Fruit fly (Drosophila melanogaster): ENCODE measurements around the gene Der-1.

Der-1 gene

dm6 chr2L:1970312-1970929 is 3.3 kb upstream of the Der-1 start, which contains the start of gene erm (continued):
- TF ChIP-seq CrebB (tag; optimal IDR thresholded peaks at IDR 0.05) (no peak), Xbp1 (GFP tag; optimal IDR thresholded peaks at IDR 0.05) (no peak), CG14667 (GFP tag; IDR thresholded peaks at IDR 0.05) (no peak), croc (GFP tag; conservative IDR thresholded peaks at IDR 0.05) (no peak), CG7357 (GFP tag; IDR thresholded peaks at IDR 0.05) (no peak), CTCF (GFP tag; optimal IDR thresholded peaks at IDR 0.05) (no peak), psq (GFP tag; optimal IDR thresholded peaks at IDR 0.05) (no peak), CG12299 (tag; optimal IDR thresholded peaks at IDR 0.05) (no peak), Scr (GFP tag; IDR thresholded peaks at IDR 0.05; ENCODE audit: partially characterized antibody) (no peak), Hr3 (GFP tag; optimal IDR thresholded peaks at IDR 0.05) (no peak), Camta (GFP tag; optimal IDR thresholded peaks at IDR 0.05) (no peak), CG2712 (tag; optimal IDR thresholded peaks at IDR 0.05) (no peak), row (GFP tag; IDR thresholded peaks at IDR 0.05) (no peak), jigr1 (GFP tag; IDR thresholded peaks at IDR 0.05) (no peak), Poxn (GFP tag; IDR thresholded peaks at IDR 0.05) (no peak), ac (GFP tag; optimal IDR thresholded peaks at IDR 0.05) (peak; percentile 19), pfk (GFP tag; optimal IDR thresholded peaks at IDR 0.05) (no peak), btn (GFP tag; optimal IDR thresholded peaks at IDR 0.05) (no peak), CG11504 (tag; optimal IDR thresholded peaks at IDR 0.05) (no peak), Trl (optimal IDR thresholded peaks at IDR 0.05) (peak; percentile 27 to 76), Trl (GFP tag; optimal IDR thresholded peaks at IDR 0.05) (peak; percentile 57), CG7556 (GFP tag; optimal IDR thresholded peaks at IDR 0.05) (no peak), peb (GFP tag; IDR thresholded peaks at IDR 0.05) (no peak), CG17186 (GFP tag; optimal IDR thresholded peaks at IDR 0.05) (no peak), gt (GFP tag; IDR thresholded peaks at IDR 0.05) (no peak), CG18619 (GFP tag; optimal IDR thresholded peaks at IDR 0.05) (no peak), lbe (GFP tag; optimal IDR thresholded peaks at IDR 0.05) (no peak), stwl (tag; optimal IDR thresholded peaks at IDR 0.05) (no peak), CG17802 (tag; optimal IDR thresholded peaks at IDR 0.05) (no peak), CG43689 (GFP tag; IDR thresholded peaks at IDR 0.05) (no peak), chn (GFP tag; optimal IDR thresholded peaks at IDR 0.05) (no peak), Elba2 (GFP tag; optimal IDR thresholded peaks at IDR 0.05) (peak; percentile 57), Opbp (GFP tag; IDR thresholded peaks at IDR 0.05; ENCODE audit: partially characterized antibody) (0 out of 3 replicates have a peak, but pooled peaks have one; percentile 38), CG31441 (GFP tag; IDR thresholded peaks at IDR 0.05) (no peak), pb (GFP tag; optimal IDR thresholded peaks at IDR 0.05) (no peak), bbx (GFP tag; IDR thresholded peaks at IDR 0.05; ENCODE audit: partially characterized antibody) (no peak), YL-1 (GFP tag; optimal IDR thresholded peaks at IDR 0.05) (no peak), CG15073 (GFP tag; optimal IDR thresholded peaks at IDR 0.05) (no peak), CG34376 (GFP tag; optimal IDR thresholded peaks at IDR 0.05) (no peak), CG13424 (tag; optimal IDR thresholded peaks at IDR 0.05) (no peak), exex (tag; optimal IDR thresholded peaks at IDR 0.05) (no peak), emc (GFP tag; optimal IDR thresholded peaks at IDR 0.05) (no peak), aop (GFP tag; IDR thresholded peaks at IDR 0.05) (no peak), wdn (GFP tag; IDR thresholded peaks at IDR 0.05) (no peak), CG12236 (GFP tag; optimal IDR thresholded peaks at IDR 0.05) (no peak), CG10147 (GFP tag; optimal IDR thresholded peaks at IDR 0.05) (no peak), B-H1 (GFP tag; IDR thresholded peaks at IDR 0.05) (no peak), mam (GFP tag; optimal IDR thresholded peaks at IDR 0.05) (no peak), HLH54F (GFP tag; optimal IDR thresholded peaks at IDR 0.05) (no peak), Hr78 (GFP tag; optimal IDR thresholded peaks at IDR 0.05) (no peak), vvl (GFP tag; IDR thresholded peaks at IDR 0.05) (peak; percentile 49; the same call in 1 of the 2 replicates), CG10274 (GFP tag; optimal IDR thresholded peaks at IDR 0.05) (no peak)

Data from whole organism, embryonic.